Worm (Caenorhabditis elegans): Measurements from ENCODE around the gene wrt-8.
"Not testable (repeated sequence)": the region's sequence is repeated elsewhere in the genome, so short reads cannot be mapped to it uniquely, and the experiment has no call there.

Gene wrt-8

DNA sequence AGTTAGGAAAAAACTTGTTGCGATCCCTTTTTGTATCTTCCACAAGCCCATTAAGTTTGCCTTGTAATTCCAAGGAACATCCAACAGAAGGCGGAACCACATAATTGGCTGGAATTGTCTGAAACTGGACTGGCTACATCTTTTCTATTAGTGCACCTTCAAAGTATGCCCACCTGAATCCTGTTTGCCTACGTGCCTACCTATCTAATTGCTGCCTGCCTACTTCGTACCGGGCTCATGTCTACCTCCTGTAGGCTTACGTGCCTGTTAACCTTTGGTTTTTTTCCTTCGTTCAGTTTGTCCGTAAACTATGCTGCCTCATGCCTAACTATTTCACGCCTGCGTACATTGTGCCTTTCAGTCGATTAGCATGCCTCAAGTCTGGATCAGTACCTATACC, 7.0 kb downstream of the wrt-8 start, which contains the start of gene wrt-7:
Gene wrt-7 (minus strand): TSS at position 101 of the 400 bp plus-strand sequence.
- TF ChIP-seq ref-1 (GFP tag; conservative IDR thresholded peaks at IDR 0.05), result no peak
- TF ChIP-seq med-1 (GFP tag; optimal IDR thresholded peaks at IDR 0.05; ENCODE audit: insufficient read depth), result no peak
- TF ChIP-seq ztf-29 (GFP tag; IDR thresholded peaks at IDR 0.05), result no peak
- TF ChIP-seq klf-2 (GFP tag; conservative IDR thresholded peaks at IDR 0.05), result no peak
- TF ChIP-seq flt-1 (GFP tag; IDR thresholded peaks at IDR 0.05), result no peak
- no peak for TF ChIP-seq tab-1 (GFP tag; IDR thresholded peaks at IDR 0.05)
- TF ChIP-seq T22C8.4 (GFP tag; IDR thresholded peaks at IDR 0.05), result no peak
- TF ChIP-seq ztf-23 (GFP tag; IDR thresholded peaks at IDR 0.05), result no peak
- TF ChIP-seq cog-1 (tag; optimal IDR thresholded peaks at IDR 0.05), result no peak

DNA sequence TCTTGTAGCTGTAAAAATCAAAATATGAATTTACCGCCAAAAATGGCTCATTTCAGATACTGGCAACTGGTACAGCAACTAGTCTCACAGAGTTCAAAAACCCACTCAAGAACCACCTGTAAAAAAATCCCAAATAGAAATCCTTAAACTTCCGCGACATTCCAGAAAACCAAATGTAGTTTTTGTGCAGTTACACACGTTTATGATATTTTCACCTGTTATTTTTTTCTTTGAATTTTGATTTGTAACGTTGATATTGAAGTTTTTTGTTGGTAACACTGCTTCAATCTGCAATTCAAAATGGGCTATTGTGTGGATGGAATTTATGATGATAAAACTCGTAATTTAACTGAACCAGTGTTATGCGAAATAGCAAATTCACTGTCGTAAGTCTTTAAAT, 11.5 kb downstream of the wrt-8 start, which contains the start of gene srw-113:
Gene srw-113 (plus strand): TSS at position 301 of the 400 bp plus-strand sequence.
- TF ChIP-seq klf-2 (GFP tag; conservative IDR thresholded peaks at IDR 0.05), result no peak
- no peak for TF ChIP-seq T22C8.4 (GFP tag; IDR thresholded peaks at IDR 0.05)
- no peak for TF ChIP-seq ztf-29 (GFP tag; IDR thresholded peaks at IDR 0.05)
- no peak for TF ChIP-seq flt-1 (GFP tag; IDR thresholded peaks at IDR 0.05)
- TF ChIP-seq ref-1 (GFP tag; conservative IDR thresholded peaks at IDR 0.05), result no peak
- no peak for TF ChIP-seq ztf-23 (GFP tag; IDR thresholded peaks at IDR 0.05)
- TF ChIP-seq tab-1 (GFP tag; IDR thresholded peaks at IDR 0.05), result no peak
- TF ChIP-seq med-1 (GFP tag; optimal IDR thresholded peaks at IDR 0.05; ENCODE audit: insufficient read depth), result no peak
- TF ChIP-seq cog-1 (tag; optimal IDR thresholded peaks at IDR 0.05), result no peak

DNA sequence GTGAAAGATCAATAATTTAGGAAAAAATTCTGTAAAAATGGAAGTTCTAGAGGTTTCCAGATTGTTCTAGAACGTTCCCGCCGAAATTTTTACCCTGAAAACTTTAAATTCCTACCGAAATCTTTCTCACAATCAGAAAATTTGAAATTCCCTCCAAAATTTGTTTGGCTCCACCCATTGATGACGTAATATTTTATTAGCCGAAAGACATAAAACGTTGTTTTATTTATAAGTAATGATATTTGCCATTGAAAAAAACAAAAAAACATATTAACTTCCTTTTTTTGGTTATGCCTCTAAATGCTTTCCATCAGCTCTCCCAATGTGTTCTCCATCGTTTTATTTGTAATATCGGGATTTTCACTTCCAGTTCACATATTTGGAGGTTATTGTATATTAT, 14.1 kb downstream of the wrt-8 start, which contains the start of gene srh-295:
Gene srh-295 (plus strand): TSS at position 301 of the 400 bp plus-strand sequence.
- TF ChIP-seq ref-1 (GFP tag; conservative IDR thresholded peaks at IDR 0.05) (no peak), med-1 (GFP tag; optimal IDR thresholded peaks at IDR 0.05; ENCODE audit: insufficient read depth) (no peak), ztf-23 (GFP tag; IDR thresholded peaks at IDR 0.05) (no peak), T22C8.4 (GFP tag; IDR thresholded peaks at IDR 0.05) (no peak)

DNA sequence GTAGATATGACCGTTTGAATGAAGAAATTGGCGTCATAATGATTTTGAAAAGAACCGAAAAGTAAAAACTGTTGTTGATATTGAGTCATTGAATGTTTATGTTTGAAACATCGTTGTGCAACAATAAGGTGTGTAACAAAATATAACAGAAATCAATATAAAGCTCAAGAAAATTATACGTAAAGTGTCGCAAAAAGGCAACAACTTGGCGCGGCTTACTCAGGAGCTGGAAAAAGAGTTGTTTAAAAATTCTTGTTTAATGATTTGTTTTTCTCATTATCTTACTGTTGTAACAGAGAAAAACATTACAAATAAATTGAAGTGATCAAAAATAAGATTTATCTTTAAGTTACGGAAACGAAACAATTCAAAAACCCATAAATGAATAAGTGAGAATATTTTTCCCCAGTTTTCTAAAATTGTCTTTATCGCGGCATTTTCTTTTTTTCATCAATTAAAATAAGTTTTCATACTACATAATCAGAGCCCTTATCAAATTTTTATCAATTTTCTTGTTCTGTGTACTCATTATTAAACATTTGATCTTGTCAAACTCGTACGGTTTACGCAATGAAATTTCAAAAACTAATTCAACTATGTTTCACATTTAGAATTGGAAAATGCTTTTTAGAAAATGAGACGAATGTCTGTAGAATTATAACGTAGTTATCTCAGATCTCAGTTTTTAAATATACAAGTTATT, 16.5 kb downstream of the wrt-8 start, which contains the start of gene ZK1037.6:
Gene ZK1037.6 (minus strand): TSS at position 51 of the 703 bp plus-strand sequence.
- no peak for TF ChIP-seq flt-1 (GFP tag; IDR thresholded peaks at IDR 0.05)

DNA sequence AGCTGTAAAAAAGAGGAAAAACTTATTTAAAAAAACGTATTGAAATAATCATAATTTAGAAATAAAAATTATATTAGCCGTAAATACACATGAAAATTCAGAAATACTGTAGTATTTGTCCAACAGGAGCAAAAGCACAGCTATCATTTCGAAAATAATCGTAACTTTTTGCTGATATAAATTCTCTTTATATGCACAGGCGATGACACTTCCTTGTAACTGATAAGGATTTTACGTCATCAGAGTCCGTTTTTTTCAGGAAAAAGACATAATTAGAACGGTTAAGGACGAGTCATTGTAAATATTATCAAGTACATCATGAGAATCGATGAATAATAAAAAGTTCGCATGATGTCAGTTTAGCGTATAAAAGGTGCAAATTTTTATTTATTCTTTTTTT, 21.0 kb downstream of the wrt-8 start:
- TF ChIP-seq klf-2 (GFP tag; conservative IDR thresholded peaks at IDR 0.05), result no peak
- TF ChIP-seq flt-1 (GFP tag; IDR thresholded peaks at IDR 0.05), result no peak

DNA sequence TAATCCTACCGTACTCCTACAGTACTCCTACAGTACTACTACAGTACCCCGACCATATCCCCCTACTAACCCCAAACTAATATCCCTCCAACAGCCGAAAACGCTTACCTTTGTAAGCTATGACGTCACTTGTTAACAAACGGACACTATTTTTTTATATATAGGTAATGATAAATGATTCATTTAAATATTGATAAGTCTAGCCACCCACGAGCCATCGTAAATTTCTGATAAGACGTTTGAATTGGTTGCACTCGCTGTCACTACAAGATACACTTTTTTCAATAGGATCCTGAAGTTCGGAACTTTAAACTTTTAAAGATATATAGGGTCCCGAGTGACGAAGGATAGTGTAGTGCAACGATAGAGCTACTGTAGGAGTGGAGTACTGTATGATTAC, 21.7 kb downstream of the wrt-8 start, which contains the start of gene nhr-247:
Gene nhr-247 (plus strand): TSS at position 330 of the 400 bp plus-strand sequence.
- not testable (repeated sequence) for TF ChIP-seq flt-1 (GFP tag; IDR thresholded peaks at IDR 0.05); ref-1 (GFP tag; conservative IDR thresholded peaks at IDR 0.05); T22C8.4 (GFP tag; IDR thresholded peaks at IDR 0.05)

DNA sequence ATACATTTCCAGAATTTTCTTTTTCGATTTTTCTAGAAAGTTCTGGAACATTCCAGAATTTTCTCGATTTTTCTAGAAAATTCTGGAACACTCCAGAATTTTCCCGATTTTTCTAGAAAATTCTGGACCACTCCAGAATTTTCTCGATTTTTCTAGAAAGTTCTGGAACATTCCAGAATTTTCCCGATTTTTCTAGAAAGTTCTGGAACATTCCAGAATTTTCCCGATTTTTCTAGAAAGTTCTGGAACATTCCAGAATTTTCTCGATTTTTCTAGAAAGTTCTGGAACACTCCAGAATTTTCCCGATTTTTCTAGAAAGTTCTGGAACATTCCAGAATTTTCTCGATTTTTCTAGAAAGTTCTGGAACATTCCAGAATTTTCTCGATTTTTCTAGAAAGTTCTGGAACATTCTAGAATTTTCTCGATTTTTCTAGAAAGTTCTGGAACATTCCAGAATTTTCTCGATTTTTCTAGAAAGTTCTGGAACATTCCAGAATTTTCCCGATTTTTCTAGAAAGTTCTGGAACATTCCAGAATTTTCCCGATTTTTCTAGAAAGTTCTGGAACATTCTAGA, 23.5 kb downstream of the wrt-8 start:
- peak; percentile 84 for TF ChIP-seq flt-1 (GFP tag; IDR thresholded peaks at IDR 0.05)

DNA sequence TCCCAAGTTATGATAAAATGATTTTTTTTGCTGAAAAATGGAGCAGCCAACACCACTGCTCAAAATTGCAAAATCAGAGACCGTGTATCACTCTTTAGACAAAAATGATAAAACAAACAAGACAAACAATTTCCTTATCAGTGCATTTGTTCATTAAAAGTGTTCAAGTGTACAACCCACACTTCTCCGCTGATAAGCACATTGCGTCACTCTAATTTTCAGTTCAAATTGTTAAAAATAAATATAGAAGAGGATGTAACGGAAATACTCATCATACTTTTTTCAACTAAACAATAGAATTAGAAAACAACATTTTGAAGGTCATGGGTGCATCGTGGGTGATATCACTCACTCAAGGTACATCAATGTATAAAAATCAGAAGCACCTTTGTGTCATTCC, 25.7 kb downstream of the wrt-8 start, which contains the start of gene nhr-291:
Gene nhr-291 (plus strand): TSS at position 324 of the 400 bp plus-strand sequence.
- TF ChIP-seq klf-2 (GFP tag; conservative IDR thresholded peaks at IDR 0.05) (no peak), flt-1 (GFP tag; IDR thresholded peaks at IDR 0.05) (no peak), T22C8.4 (GFP tag; IDR thresholded peaks at IDR 0.05) (no peak), ref-1 (GFP tag; conservative IDR thresholded peaks at IDR 0.05) (no peak), ztf-29 (GFP tag; IDR thresholded peaks at IDR 0.05) (no peak), tab-1 (GFP tag; IDR thresholded peaks at IDR 0.05) (no peak)

DNA sequence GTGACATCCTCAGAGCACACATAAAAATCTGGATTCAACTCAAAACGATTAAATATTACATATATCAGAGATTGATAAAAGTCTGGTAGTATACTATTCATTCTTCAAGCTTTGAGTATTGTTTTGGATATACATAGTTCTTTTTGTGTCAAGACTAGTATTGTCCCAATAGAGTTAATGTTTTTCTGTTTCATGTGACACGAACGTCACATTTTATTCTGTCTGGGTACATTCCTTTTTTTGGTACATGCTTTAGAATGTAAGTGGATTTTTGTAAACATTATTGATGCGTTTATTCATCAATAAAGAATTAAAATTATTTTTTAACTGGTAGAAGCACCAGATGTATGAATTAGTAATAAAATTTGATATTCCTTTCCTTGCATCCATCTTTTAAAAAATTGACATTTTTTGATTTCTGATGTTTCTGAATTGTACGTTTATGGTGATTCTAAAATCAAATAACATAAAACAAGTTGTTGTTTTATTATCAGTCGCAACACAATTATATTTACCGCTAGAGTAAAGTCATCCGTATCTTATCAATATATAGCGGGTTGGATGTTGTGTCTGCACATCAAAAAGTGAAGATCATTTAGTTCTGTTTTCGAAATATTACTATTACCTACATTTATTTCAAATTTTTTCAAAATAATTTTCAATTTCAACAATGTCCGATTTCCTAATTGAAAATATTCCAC, 28.4 kb downstream of the wrt-8 start, which contains the start of the genes srt-22 and nhr-246:
Gene srt-22 (minus strand): TSS at position 101 of the 701 bp plus-strand sequence.
Gene nhr-246 (plus strand): TSS at position 651 of the 701 bp plus-strand sequence.
- no peak for TF ChIP-seq cog-1 (tag; optimal IDR thresholded peaks at IDR 0.05)
- no peak for TF ChIP-seq ztf-23 (GFP tag; IDR thresholded peaks at IDR 0.05)
- no peak for TF ChIP-seq T22C8.4 (GFP tag; IDR thresholded peaks at IDR 0.05)
- TF ChIP-seq ref-1 (GFP tag; conservative IDR thresholded peaks at IDR 0.05), result no peak
- TF ChIP-seq med-1 (GFP tag; optimal IDR thresholded peaks at IDR 0.05; ENCODE audit: insufficient read depth), result no peak
- no peak for TF ChIP-seq tab-1 (GFP tag; IDR thresholded peaks at IDR 0.05)
- TF ChIP-seq flt-1 (GFP tag; IDR thresholded peaks at IDR 0.05), result no peak
- no peak for TF ChIP-seq ztf-29 (GFP tag; IDR thresholded peaks at IDR 0.05)
- no peak for TF ChIP-seq klf-2 (GFP tag; conservative IDR thresholded peaks at IDR 0.05)

DNA sequence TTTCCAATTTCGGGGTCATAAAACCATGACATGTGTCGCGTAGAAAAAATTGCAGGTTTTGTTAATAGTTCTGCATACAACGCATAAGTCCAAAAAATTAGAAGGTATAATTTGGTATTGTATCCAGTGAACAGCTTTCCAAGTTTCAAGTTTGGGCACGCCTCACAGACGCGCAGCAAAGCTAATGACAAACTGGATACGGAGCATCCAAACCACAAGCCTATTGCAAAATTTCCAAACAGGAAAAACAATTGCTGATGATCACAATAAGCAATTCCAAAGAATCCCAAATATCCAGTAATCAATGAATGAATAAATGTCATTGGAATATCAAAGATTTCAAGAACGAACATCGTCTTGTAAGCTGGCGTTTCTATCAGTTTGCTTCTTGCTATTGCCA, 30.9 kb downstream of the wrt-8 start:
- no peak for TF ChIP-seq ztf-29 (GFP tag; IDR thresholded peaks at IDR 0.05)
- no peak for TF ChIP-seq ztf-23 (GFP tag; IDR thresholded peaks at IDR 0.05)
- TF ChIP-seq flt-1 (GFP tag; IDR thresholded peaks at IDR 0.05), result no peak
- no peak for TF ChIP-seq ref-1 (GFP tag; conservative IDR thresholded peaks at IDR 0.05)
- TF ChIP-seq med-1 (GFP tag; optimal IDR thresholded peaks at IDR 0.05; ENCODE audit: insufficient read depth), result no peak
- no peak for TF ChIP-seq cog-1 (tag; optimal IDR thresholded peaks at IDR 0.05)
- no peak for TF ChIP-seq klf-2 (GFP tag; conservative IDR thresholded peaks at IDR 0.05)
- no peak for TF ChIP-seq T22C8.4 (GFP tag; IDR thresholded peaks at IDR 0.05)
- TF ChIP-seq tab-1 (GFP tag; IDR thresholded peaks at IDR 0.05), result no peak
